Fruit fly (Drosophila melanogaster) whole organism, embryonic: ENCODE data around the gene Lasp.

Source experiments
- BtbVII ChIP-seq: fragments of 200-800 bp; sonication (Bioruptor generic); optimal IDR thresholded peaks from 3 replicates; lab custom pipeline; 2017; ENCODE audit warnings: missing biosample characterization, mild to moderate bottlenecking, missing genetic modification characterization
- CG10431 ChIP-seq: fragments of 200-800 bp; sonication (Bioruptor generic); optimal IDR thresholded peaks from 3 replicates; lab custom pipeline; 2018; ENCODE audit warnings: missing biosample characterization, mild to moderate bottlenecking, missing genetic modification characterization
- CG11085 ChIP-seq: fragments of 200-800 bp; sonication (Bioruptor generic); IDR thresholded peaks from 2 replicates; pipeline ENCODE4 v1.3.6; 2022; ENCODE audit warnings: missing biosample characterization, missing genetic modification characterization
- CG13624 ChIP-seq: fragments of 200-800 bp; sonication (Bioruptor generic); optimal IDR thresholded peaks from 2 replicates; lab custom pipeline; 2016; ENCODE audit warnings: missing biosample characterization, missing genetic modification characterization
- CG14965 ChIP-seq: fragments of 200-800 bp; sonication (Bioruptor generic); optimal IDR thresholded peaks from 2 replicates; lab custom pipeline; 2016; ENCODE audit warnings: missing biosample characterization, missing genetic modification characterization, borderline replicate concordance
- CG15696 ChIP-seq: fragments of 200-800 bp; sonication (Bioruptor generic); optimal IDR thresholded peaks from 2 replicates; lab custom pipeline; 2019; ENCODE audit warnings: missing biosample characterization, mild to moderate bottlenecking, missing genetic modification characterization, moderate library complexity
- CG2199 ChIP-seq: fragments of 200-800 bp; sonication (Bioruptor generic); IDR thresholded peaks from 3 replicates; pipeline ENCODE4 v1.3.6; 2022; ENCODE audit warnings: missing biosample characterization, missing genetic modification characterization
- CG2875 ChIP-seq: fragments of 200-800 bp; sonication (Bioruptor generic); optimal IDR thresholded peaks from 2 replicates; lab custom pipeline; 2017; ENCODE audit warnings: missing biosample characterization, mild to moderate bottlenecking, missing genetic modification characterization, missing genetic modification reagents
- CG32767 ChIP-seq: fragments of 200-800 bp; sonication (Bioruptor generic); IDR thresholded peaks from 2 replicates; pipeline ENCODE4 v1.3.6; 2022; ENCODE audit warnings: missing biosample characterization, missing genetic modification characterization
- CG4360 ChIP-seq: fragments of 200-800 bp; sonication (Bioruptor generic); IDR thresholded peaks from 2 replicates; pipeline ENCODE4 v1.3.6; 2022; ENCODE audit warnings: missing biosample characterization, missing genetic modification characterization
- CG6791 ChIP-seq: fragments of 200-800 bp; sonication (Bioruptor generic); IDR thresholded peaks from 3 replicates; pipeline ENCODE4 v1.3.6; 2022; ENCODE audit warnings: missing biosample characterization, missing genetic modification characterization; ENCODE audit not compliant: partially characterized antibody
- CG7839 ChIP-seq: fragments of 200-800 bp; sonication (Bioruptor generic); optimal IDR thresholded peaks from 3 replicates; lab custom pipeline; 2018; ENCODE audit warnings: missing biosample characterization, mild to moderate bottlenecking, missing genetic modification characterization, moderate library complexity
- CG7928 ChIP-seq: fragments of 200-800 bp; sonication (Bioruptor generic); optimal IDR thresholded peaks from 2 replicates; lab custom pipeline; 2017; ENCODE audit warnings: missing biosample characterization, mild to moderate bottlenecking, missing genetic modification characterization
- CG8290 ChIP-seq, 3 experiments: fragments of 200-800 bp; sonication (Bioruptor generic); optimal IDR thresholded peaks; 2 replicates each; lab custom pipeline; 2016 to 2019; ENCODE audit warnings: missing biosample characterization in 3 of 3, missing genetic modification characterization in 3 of 3, mild to moderate bottlenecking in 2 of 3, moderate library complexity in 1 of 3
- CG8924 ChIP-seq: fragments of 200-800 bp; optimal IDR thresholded peaks from 3 replicates; lab custom pipeline; 2019; ENCODE audit warnings: missing biosample characterization, mild to moderate bottlenecking, missing genetic modification characterization, moderate library complexity
- CG9215 ChIP-seq: fragments of 200-800 bp; sonication (Bioruptor generic); IDR thresholded peaks from 2 replicates; pipeline ENCODE4 v1.3.6; 2022; ENCODE audit warnings: missing biosample characterization, missing genetic modification characterization
- CkIIα-i1 ChIP-seq: fragments of 200-800 bp; sonication (Bioruptor generic); IDR thresholded peaks from 2 replicates; pipeline ENCODE4 v1.3.6; 2022; ENCODE audit warnings: missing biosample characterization, missing genetic modification characterization
- CoRest ChIP-seq: fragments of 200-800 bp; sonication (Bioruptor generic); optimal IDR thresholded peaks from 3 replicates; lab custom pipeline; 2018; ENCODE audit warnings: missing biosample characterization, mild to moderate bottlenecking, missing genetic modification characterization, moderate library complexity
- CrebB ChIP-seq: fragments of 200-800 bp; sonication (Bioruptor generic); optimal IDR thresholded peaks from 3 replicates; lab custom pipeline; 2018; ENCODE audit warnings: missing biosample characterization, mild to moderate bottlenecking, missing genetic modification characterization
- Dip3 ChIP-seq: fragments of 200-800 bp; sonication (Bioruptor generic); optimal IDR thresholded peaks from 3 replicates; lab custom pipeline; 2016; ENCODE audit warnings: missing biosample characterization, missing genetic modification characterization
- Fer1 ChIP-seq: fragments of 200-800 bp; sonication (Bioruptor generic); optimal IDR thresholded peaks from 2 replicates; lab custom pipeline; 2017; ENCODE audit warnings: missing biosample characterization, mild to moderate bottlenecking, missing genetic modification characterization
- Hr3 ChIP-seq: fragments of 200-800 bp; sonication (Bioruptor generic); optimal IDR thresholded peaks from 3 replicates; lab custom pipeline; 2016; ENCODE audit warnings: missing biosample characterization, missing genetic modification characterization
- Hsf ChIP-seq: fragments of 200-800 bp; sonication (Bioruptor generic); optimal IDR thresholded peaks from 3 replicates; lab custom pipeline; 2016; ENCODE audit warnings: missing biosample characterization, missing genetic modification characterization
- Lim3 ChIP-seq: fragments of 200-800 bp; sonication (Bioruptor generic); IDR thresholded peaks from 2 replicates; pipeline ENCODE4 v1.3.6; 2022; ENCODE audit warnings: missing biosample characterization, missing genetic modification characterization
- Neu2 ChIP-seq: fragments of 200-800 bp; sonication (Bioruptor generic); optimal IDR thresholded peaks from 3 replicates; lab custom pipeline; 2016; ENCODE audit warnings: missing biosample characterization, missing genetic modification characterization, borderline replicate concordance
- Opbp ChIP-seq: fragments of 200-800 bp; sonication (Bioruptor generic); IDR thresholded peaks from 3 replicates; pipeline ENCODE4 v1.3.6; 2022; ENCODE audit warnings: missing biosample characterization, missing genetic modification characterization; ENCODE audit not compliant: partially characterized antibody
- Rx ChIP-seq: fragments of 200-800 bp; sonication (Bioruptor generic); IDR thresholded peaks from 2 replicates; pipeline ENCODE4 v1.3.6; 2022; ENCODE audit warnings: missing biosample characterization, missing genetic modification characterization
- aop ChIP-seq: fragments of 200-800 bp; sonication (Bioruptor generic); IDR thresholded peaks from 2 replicates; pipeline ENCODE4 v1.3.6; 2022; ENCODE audit warnings: missing biosample characterization, missing genetic modification characterization
- az2 ChIP-seq: fragments of 200-800 bp; sonication (Bioruptor generic); optimal IDR thresholded peaks from 3 replicates; lab custom pipeline; 2016; ENCODE audit warnings: missing biosample characterization, missing genetic modification characterization
- bab2 ChIP-seq: fragments of 200-800 bp; sonication (Bioruptor generic); optimal IDR thresholded peaks from 2 replicates; lab custom pipeline; 2016; ENCODE audit warnings: missing biosample characterization, missing genetic modification characterization
- chif ChIP-seq, 2 experiments: fragments of 200-800 bp; sonication (Bioruptor generic); optimal IDR thresholded peaks; 3 replicates each; lab custom pipeline; 2016; ENCODE audit warnings: missing biosample characterization in 2 of 2, missing genetic modification characterization in 2 of 2
- chinmo ChIP-seq: fragments of 200-800 bp; sonication (Bioruptor generic); IDR thresholded peaks from 4 replicates; pipeline ENCODE4 v1.3.6; 2022; ENCODE audit warnings: missing biosample characterization, missing genetic modification characterization; ENCODE audit not compliant: partially characterized antibody
- crc ChIP-seq: fragments of 200-800 bp; sonication (Bioruptor generic); optimal IDR thresholded peaks from 2 replicates; lab custom pipeline; 2016; ENCODE audit warnings: missing biosample characterization, missing genetic modification characterization
- da ChIP-seq: fragments of 200-800 bp; sonication (Bioruptor generic); optimal IDR thresholded peaks from 2 replicates; lab custom pipeline; 2016; ENCODE audit warnings: missing biosample characterization, missing genetic modification characterization
- dm ChIP-seq: fragments of 200-800 bp; sonication (Bioruptor generic); optimal IDR thresholded peaks from 3 replicates; lab custom pipeline; 2016; ENCODE audit warnings: missing biosample characterization, missing genetic modification characterization
- ewg ChIP-seq: fragments of 200-800 bp; sonication (Bioruptor generic); optimal IDR thresholded peaks from 3 replicates; lab custom pipeline; 2017; ENCODE audit warnings: mild to moderate bottlenecking, missing biosample characterization, missing genetic modification reagents, missing genetic modification characterization
- fd64A ChIP-seq: fragments of 200-800 bp; sonication (Bioruptor generic); optimal IDR thresholded peaks from 3 replicates; lab custom pipeline; 2018; ENCODE audit warnings: missing biosample characterization, mild to moderate bottlenecking, missing genetic modification characterization
- ftz-f1 ChIP-seq: fragments of 200-800 bp; sonication (Bioruptor generic); optimal IDR thresholded peaks from 2 replicates; lab custom pipeline; 2016; ENCODE audit warnings: missing biosample characterization, missing genetic modification characterization
- gsb ChIP-seq: fragments of 200-800 bp; sonication (Bioruptor generic); IDR thresholded peaks from 2 replicates; pipeline ENCODE4 v1.3.6; 2022; ENCODE audit warnings: missing biosample characterization, missing genetic modification characterization
- hb ChIP-seq: fragments of 200-800 bp; sonication (Bioruptor generic); IDR thresholded peaks from 3 replicates; pipeline ENCODE4 v1.3.6; 2022; ENCODE audit warnings: missing biosample characterization, missing genetic modification characterization; ENCODE audit not compliant: partially characterized antibody
- hkb ChIP-seq, 2 experiments: fragments of 200-800 bp in 1 of 2; fragments of >200 bp in 1 of 2; sonication (Bioruptor generic) in 1 of 2; IDR thresholded peaks in 1 of 2; optimal IDR thresholded peaks in 1 of 2; 2 replicates each; pipeline versions ENCODE4 v1.3.6 to Lab custom; 2017 to 2022; ENCODE audit warnings: missing biosample characterization in 1 of 2, missing genetic modification characterization in 1 of 2
- hth ChIP-seq: fragments of >200 bp; optimal IDR thresholded peaks from 2 replicates; lab custom pipeline; 2017; ENCODE audit warnings: inconsistent platforms
- jigr1 ChIP-seq: fragments of 200-800 bp; sonication (Bioruptor generic); IDR thresholded peaks from 3 replicates; pipeline ENCODE4 v1.3.6; 2022; ENCODE audit warnings: missing biosample characterization, missing genetic modification characterization
- mld ChIP-seq: fragments of 200-800 bp; sonication (Bioruptor generic); IDR thresholded peaks from 3 replicates; pipeline ENCODE4 v1.3.6; 2022; ENCODE audit warnings: missing biosample characterization, missing genetic modification characterization; ENCODE audit not compliant: partially characterized antibody
- otp ChIP-seq: fragments of 200-800 bp; sonication (Bioruptor generic); IDR thresholded peaks from 3 replicates; pipeline ENCODE4, ENCODE4 v1.3.6; 2022; ENCODE audit warnings: missing biosample characterization, missing genetic modification characterization
- scrt ChIP-seq: fragments of 200-800 bp; sonication (Bioruptor generic); optimal IDR thresholded peaks from 2 replicates; lab custom pipeline; 2018; ENCODE audit warnings: missing biosample characterization, mild to moderate bottlenecking, missing genetic modification characterization, moderate library complexity
- sisA ChIP-seq: fragments of 200-800 bp; sonication (Bioruptor generic); IDR thresholded peaks from 2 replicates; pipeline ENCODE4 v1.3.6; 2022; ENCODE audit warnings: missing biosample characterization, missing genetic modification characterization

Lasp gene

dm6 chr3L:16659959-16660870, 51.3 kb downstream of the Lasp start (continued):
- peak; percentile 71 for TF ChIP-seq CG14965 (GFP tag; lab: Kevin White, UChicago)
- peak; percentile 93 for TF ChIP-seq Hsf (GFP tag; lab: Kevin White, UChicago)
- peak; percentile 95 for TF ChIP-seq CG32767 (GFP tag; lab: Robert Waterston, UW)
- peak; percentile 94 for TF ChIP-seq CG2199
- TF ChIP-seq ewg (GFP tag; lab: Kevin White, UChicago): peak; percentile 93
- TF ChIP-seq dm: peak; percentile 78
- TF ChIP-seq Rx (GFP tag; lab: Robert Waterston, UW): peak; percentile 92
- peak; percentile 91 for TF ChIP-seq CG13624 (GFP tag; lab: Kevin White, UChicago)
- TF ChIP-seq chif (GFP tag; optimal IDR thresholded peaks at IDR 0.05; lab: Kevin White, UChicago): peak; percentile 89 to 91
- TF ChIP-seq CG11085 (GFP tag; lab: Robert Waterston, UW): peak; percentile 80
- TF ChIP-seq CG6791 (GFP tag; lab: Robert Waterston, UW): no peak
- no peak for TF ChIP-seq Neu2 (GFP tag; lab: Kevin White, UChicago)
- peak; percentile 85; the same call in 3 of the 4 replicates for TF ChIP-seq chinmo (GFP tag; lab: Robert Waterston, UW)
- peak; percentile 97 for TF ChIP-seq Fer1 (GFP tag; lab: Kevin White, UChicago)
- peak; percentile 93 for TF ChIP-seq fd64A (GFP tag; lab: Kevin White, UChicago)
- TF ChIP-seq Dip3 (GFP tag; lab: Kevin White, UChicago): peak; percentile 88
- peak; percentile 94 for TF ChIP-seq scrt (GFP tag; lab: Kevin White, UChicago)
- peak; percentile 77 for TF ChIP-seq CG7928 (GFP tag; lab: Kevin White, UChicago)
- peak; percentile 94 for TF ChIP-seq CG8290 (GFP tag; optimal IDR thresholded peaks at IDR 0.05; lab: Kevin White, UChicago)
- peak; percentile 77 to 83 for TF ChIP-seq CG8290 (tag; optimal IDR thresholded peaks at IDR 0.05; lab: Kevin White, UChicago)
- peak; percentile 90 for TF ChIP-seq CG10431 (GFP tag; lab: Kevin White, UChicago)
- peak; percentile 98 for TF ChIP-seq CoRest
- TF ChIP-seq CG7839: peak; percentile 98
- no peak for TF ChIP-seq hb (GFP tag; lab: Robert Waterston, UW)
- peak; percentile 98 for TF ChIP-seq CG8924 (tag; lab: Kevin White, UChicago)
- TF ChIP-seq crc (GFP tag; lab: Kevin White, UChicago): peak; percentile 91
- no peak for TF ChIP-seq Opbp (GFP tag; lab: Robert Waterston, UW)
- peak; percentile 41; the same call in 1 of the 2 replicates for TF ChIP-seq aop
- peak; percentile 71 for TF ChIP-seq da (GFP tag; lab: Kevin White, UChicago)
- no peak for TF ChIP-seq hth (lab: Kevin White, UChicago)
- peak; percentile 83 for TF ChIP-seq CG15696 (tag; lab: Kevin White, UChicago)
- TF ChIP-seq jigr1: peak; percentile 93
- TF ChIP-seq CrebB: peak; percentile 78
- no peak for TF ChIP-seq hkb (optimal IDR thresholded peaks at IDR 0.05; lab: Kevin White, UChicago)
- peak; percentile 96 for TF ChIP-seq hkb (GFP tag; IDR thresholded peaks at IDR 0.05; lab: Robert Waterston, UW)
- TF ChIP-seq CkIIα-i1 (GFP tag; lab: Robert Waterston, UW): peak; percentile 69
- peak; percentile 95 for TF ChIP-seq bab2 (GFP tag; lab: Kevin White, UChicago)
- TF ChIP-seq BtbVII (GFP tag; lab: Kevin White, UChicago): peak; percentile 98
- peak; percentile 54 for TF ChIP-seq ftz-f1 (GFP tag; lab: Kevin White, UChicago)
- TF ChIP-seq CG2875: peak; percentile 95
- peak; percentile 96 for TF ChIP-seq sisA (GFP tag; lab: Robert Waterston, UW)
- peak; percentile 90 for TF ChIP-seq otp
- peak; percentile 77 for TF ChIP-seq CG4360 (GFP tag; lab: Robert Waterston, UW)
- TF ChIP-seq mld: 0 out of 3 replicates have a peak, but pooled peaks have one; percentile 21
- peak; percentile 80 for TF ChIP-seq Lim3
- TF ChIP-seq CG9215: peak; percentile 93
- TF ChIP-seq az2: peak; percentile 97
- TF ChIP-seq gsb (GFP tag; lab: Robert Waterston, UW): peak; percentile 91
- peak; percentile 96 for TF ChIP-seq Hr3 (GFP tag; lab: Kevin White, UChicago)
